Worm (Caenorhabditis elegans) whole organism, L1 larva: Measurements from ENCODE around the gene F49F1.5.
"Not testable (repeated sequence)": the region's sequence is repeated elsewhere in the genome, so short reads cannot be mapped to it uniquely, and the experiment has no call there.

ENCODE experiments used
- C04F5.9 ChIP-seq: sonication (generic microtip); optimal IDR thresholded peaks from 2 replicates; lab custom pipeline; 2016; ENCODE audit warnings: missing genetic modification characterization, missing compliant biosample characterization
- C34B4.2 ChIP-seq: sonication (generic microtip); optimal IDR thresholded peaks from 2 replicates; lab custom pipeline; 2017; ENCODE audit warnings: mild to moderate bottlenecking, missing genetic modification characterization, missing compliant biosample characterization
- aha-1 ChIP-seq: fragments of 150-350 bp; optimal IDR thresholded peaks from 2 replicates; lab custom pipeline; 2014; ENCODE audit warnings: missing biosample characterization, missing genetic modification characterization
- alr-1 ChIP-seq: fragments of 200-800 bp; sonication (Bioruptor generic); optimal IDR thresholded peaks from 2 replicates; lab custom pipeline; 2018; ENCODE audit warnings: borderline replicate concordance, mild to moderate bottlenecking, missing genetic modification characterization, missing compliant biosample characterization
- aly-2 ChIP-seq: fragments of 150-350 bp; optimal IDR thresholded peaks from 2 replicates; lab custom pipeline; 2014; ENCODE audit warnings: missing biosample characterization, missing genetic modification characterization
- blmp-1 ChIP-seq: fragments of 150-350 bp; optimal IDR thresholded peaks from 2 replicates; lab custom pipeline; 2014; ENCODE audit warnings: missing biosample characterization, missing genetic modification characterization
- ceh-63 ChIP-seq: fragments of 200-800 bp; sonication (Bioruptor generic); optimal IDR thresholded peaks from 2 replicates; lab custom pipeline; 2018; ENCODE audit warnings: mild to moderate bottlenecking, missing genetic modification characterization, missing compliant biosample characterization
- ceh-8 ChIP-seq: fragments of 200-800 bp; sonication (Bioruptor generic); optimal IDR thresholded peaks from 2 replicates; lab custom pipeline; 2018; ENCODE audit warnings: mild to moderate bottlenecking, missing genetic modification characterization, moderate library complexity, missing compliant biosample characterization
- ceh-88 ChIP-seq: fragments of 200-800 bp; sonication (Bioruptor generic); IDR thresholded peaks from 2 replicates; pipeline ENCODE4 v1.3.6; 2022; ENCODE audit warnings: missing genetic modification characterization, missing compliant biosample characterization
- dpl-1 ChIP-seq, 3 experiments: fragments of 150-350 bp in 2 of 3; sonication (generic microtip) in 1 of 3; optimal IDR thresholded peaks; 2 replicates each; lab custom pipeline; 2014 to 2017; ENCODE audit warnings: missing biosample characterization in 3 of 3, missing genetic modification characterization in 3 of 3, missing genetic modification reagents in 3 of 3
- egl-13 ChIP-seq: sonication (generic microtip); optimal IDR thresholded peaks from 2 replicates; lab custom pipeline; 2016; ENCODE audit warnings: missing genotype, missing genetic modification reagents, missing genetic modification characterization, missing compliant biosample characterization
- elt-2 ChIP-seq: sonication (generic microtip); optimal IDR thresholded peaks from 2 replicates; lab custom pipeline; 2016; ENCODE audit warnings: missing genetic modification characterization, mild to moderate bottlenecking, inconsistent platforms, missing compliant biosample characterization, missing genetic modification reagents
- fkh-10 ChIP-seq: sonication (generic microtip); optimal IDR thresholded peaks from 2 replicates; lab custom pipeline; 2017; ENCODE audit warnings: missing biosample characterization, missing genetic modification reagents, missing genetic modification characterization
- hlh-4 ChIP-seq: sonication (generic microtip); optimal IDR thresholded peaks from 2 replicates; lab custom pipeline; 2016; ENCODE audit warnings: mild to moderate bottlenecking, missing genetic modification characterization, missing compliant biosample characterization
- isw-1 ChIP-seq: fragments of 200-800 bp; sonication (Bioruptor generic); IDR thresholded peaks from 2 replicates; pipeline ENCODE4 v1.3.6; 2022; ENCODE audit warnings: missing genetic modification characterization, missing compliant biosample characterization
- lin-14 ChIP-seq: fragments of 200-800 bp; sonication (Bioruptor generic); optimal IDR thresholded peaks from 2 replicates; lab custom pipeline; 2018; ENCODE audit warnings: mild to moderate bottlenecking, missing genetic modification characterization, moderate library complexity, missing compliant biosample characterization
- lin-39 ChIP-seq: fragments of 150-350 bp; optimal IDR thresholded peaks from 2 replicates; lab custom pipeline; 2014; ENCODE audit warnings: missing biosample characterization, missing genetic modification reagents, missing genetic modification characterization
- lsy-2 ChIP-seq, 2 experiments: fragments of 150-350 bp; optimal IDR thresholded peaks; 2 replicates each; lab custom pipeline; 2014; ENCODE audit warnings: missing biosample characterization in 2 of 2, missing genetic modification characterization in 2 of 2
- mab-9 ChIP-seq: fragments of 200-800 bp; sonication (Bioruptor generic); IDR thresholded peaks from 2 replicates; pipeline ENCODE4 v1.3.6; 2022; ENCODE audit warnings: missing genetic modification reagents, missing genetic modification characterization, missing compliant biosample characterization
- mdl-1 ChIP-seq, 2 experiments: fragments of 150-350 bp; optimal IDR thresholded peaks; 2 replicates each; lab custom pipeline; 2014 to 2017; ENCODE audit warnings: missing biosample characterization in 2 of 2, missing genetic modification characterization in 2 of 2, inconsistent platforms in 1 of 2
- nhr-12 ChIP-seq: sonication (generic microtip); optimal IDR thresholded peaks from 2 replicates; lab custom pipeline; 2017; ENCODE audit warnings: missing biosample characterization, missing genetic modification characterization
- nhr-20 ChIP-seq: sonication (generic microtip); optimal IDR thresholded peaks from 2 replicates; lab custom pipeline; 2016; ENCODE audit warnings: mild to moderate bottlenecking, missing genetic modification characterization, missing compliant biosample characterization
- nhr-47 ChIP-seq: sonication (generic microtip); optimal IDR thresholded peaks from 2 replicates; lab custom pipeline; 2016; ENCODE audit warnings: mild to moderate bottlenecking, missing genetic modification characterization, moderate library complexity, missing compliant biosample characterization
- nhr-90 ChIP-seq: sonication (generic microtip); optimal IDR thresholded peaks from 2 replicates; lab custom pipeline; 2016; ENCODE audit warnings: mild to moderate bottlenecking, missing genetic modification characterization, missing compliant biosample characterization; ENCODE audit not compliant: poor library complexity
- pax-3 ChIP-seq: fragments of 200-800 bp; sonication (Bioruptor generic); optimal IDR thresholded peaks from 2 replicates; lab custom pipeline; 2018; ENCODE audit warnings: mild to moderate bottlenecking, missing genetic modification characterization, moderate library complexity, missing compliant biosample characterization
- pqm-1 ChIP-seq: sonication (generic microtip); optimal IDR thresholded peaks from 3 replicates; lab custom pipeline; 2017; ENCODE audit warnings: missing biosample characterization, missing genetic modification characterization
- rnt-1 ChIP-seq: sonication (generic microtip); optimal IDR thresholded peaks from 2 replicates; lab custom pipeline; 2016; ENCODE audit warnings: mild to moderate bottlenecking, missing genetic modification characterization, moderate library complexity, missing compliant biosample characterization
- skn-1 ChIP-seq: fragments of 150-350 bp; optimal IDR thresholded peaks from 2 replicates; lab custom pipeline; 2014; ENCODE audit warnings: missing biosample characterization, missing genetic modification characterization
- snpc-4 ChIP-seq: fragments of 150-350 bp; optimal IDR thresholded peaks from 2 replicates; lab custom pipeline; 2014; ENCODE audit warnings: missing biosample characterization, missing genetic modification characterization
- sox-4 ChIP-seq: sonication (generic microtip); optimal IDR thresholded peaks from 2 replicates; lab custom pipeline; 2016; ENCODE audit warnings: missing genetic modification characterization, missing compliant biosample characterization
- sptf-1 ChIP-seq: fragments of 150-350 bp; optimal IDR thresholded peaks from 2 replicates; lab custom pipeline; 2014; ENCODE audit warnings: missing biosample characterization, missing genetic modification characterization
- swsn-7 ChIP-seq: sonication (generic microtip); optimal IDR thresholded peaks from 2 replicates; lab custom pipeline; 2016; ENCODE audit warnings: missing genetic modification characterization, missing compliant biosample characterization
- tbx-2 ChIP-seq: sonication (generic microtip); optimal IDR thresholded peaks from 2 replicates; lab custom pipeline; 2016; ENCODE audit warnings: missing genetic modification characterization, missing compliant biosample characterization
- unc-130 ChIP-seq: fragments of 150-350 bp; optimal IDR thresholded peaks from 2 replicates; lab custom pipeline; 2017; ENCODE audit warnings: missing biosample characterization, missing genetic modification characterization, inconsistent platforms
- unc-62 ChIP-seq: fragments of 150-350 bp; optimal IDR thresholded peaks from 2 replicates; lab custom pipeline; 2014; ENCODE audit warnings: missing biosample characterization, missing genetic modification reagents, missing genetic modification characterization
- ztf-11 ChIP-seq, 2 experiments: sonication (generic microtip); optimal IDR thresholded peaks; 2 replicates each; lab custom pipeline; 2016 to 2017; ENCODE audit warnings: missing genetic modification characterization in 2 of 2, missing biosample characterization in 1 of 2, missing compliant biosample characterization in 1 of 2
- ztf-4 ChIP-seq: fragments of 150-350 bp; optimal IDR thresholded peaks from 2 replicates; lab custom pipeline; 2014; ENCODE audit warnings: missing biosample characterization, missing genetic modification characterization

The F49F1.5 gene

ce11 chrIV:4144784-4145183 lies 24.6 kb upstream of the F49F1.5 start, which contains the start of gene R07C12.3:
Gene R07C12.3, plus strand, starts transcription at chrIV:4145084.
- TF ChIP-seq nhr-47 (tag; lab: Kevin White, UChicago): no peak

ce11 chrIV:4142986-4143385 lies 22.8 kb upstream of the F49F1.5 start, which contains the start of gene F49F1.12:
Gene F49F1.12, minus strand, starts transcription at chrIV:4143086.
- TF ChIP-seq rnt-1 (tag; lab: Kevin White, UChicago); nhr-20 (tag; lab: Kevin White, UChicago); lsy-2 (tag; optimal IDR thresholded peaks at IDR 0.05; lab: Kevin White, UChicago): not testable (repeated sequence)

DNA sequence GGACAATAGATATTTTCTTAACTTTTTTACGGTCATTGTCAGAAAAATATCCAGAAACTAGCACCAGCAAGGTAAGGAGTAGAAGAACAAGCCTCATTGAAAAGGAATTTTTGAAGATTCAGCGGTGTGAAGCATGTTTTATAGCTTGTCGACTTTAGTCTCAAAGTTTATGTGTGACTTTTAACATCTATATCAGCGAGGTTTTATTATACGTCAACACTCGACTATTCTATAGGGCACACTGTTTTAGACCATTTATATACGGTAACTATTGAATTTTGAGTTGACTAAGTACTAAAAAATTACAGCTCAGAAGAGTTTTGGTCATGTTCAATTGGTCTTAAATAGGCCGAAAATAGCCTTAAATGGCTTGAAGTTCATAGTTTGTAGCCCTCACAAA lies 21.1 kb upstream of the F49F1.5 start, which contains the start of gene F49F1.11:
F49F1.11 (minus strand) TSS at position 101 of the 400 bp plus-strand sequence.
- TF ChIP-seq nhr-12 (tag; lab: Kevin White, UChicago) (no peak), C04F5.9 (tag; lab: Kevin White, UChicago) (no peak), C34B4.2 (no peak), snpc-4 (no peak), hlh-4 (tag; lab: Kevin White, UChicago) (no peak), aha-1 (tag; lab: Kevin White, UChicago) (no peak), lin-39 (tag; lab: Kevin White, UChicago) (no peak), ztf-4 (tag; lab: Kevin White, UChicago) (no peak), ztf-11 (tag; optimal IDR thresholded peaks at IDR 0.05; lab: Kevin White, UChicago) (no peak), mab-9 (no peak), nhr-90 (tag; lab: Kevin White, UChicago) (no peak), blmp-1 (tag; lab: Kevin White, UChicago) (no peak), fkh-10 (GFP tag; lab: Kevin White, UChicago) (no peak)

DNA sequence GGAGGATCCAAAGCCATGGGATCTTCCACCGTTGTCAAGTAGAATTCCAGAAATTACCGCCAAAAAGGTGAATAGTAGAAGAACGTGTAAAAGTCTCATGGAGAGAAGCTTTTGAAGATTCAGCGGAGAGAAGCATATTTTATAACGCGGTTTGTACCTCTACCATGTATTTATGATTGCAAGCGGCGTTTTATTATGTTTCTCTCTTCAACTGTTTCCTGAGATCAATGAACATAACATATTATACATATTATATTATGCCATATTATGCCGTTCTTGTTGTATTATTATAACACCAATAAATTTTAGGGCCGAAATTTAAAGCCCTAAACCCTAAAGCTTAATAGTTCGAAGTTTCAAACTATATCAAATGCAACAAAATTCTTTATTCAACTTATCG lies 20.1 kb upstream of the F49F1.5 start, which contains the start of gene F49F1.18:
F49F1.18 (minus strand) TSS at position 101 of the 400 bp plus-strand sequence.
- TF ChIP-seq lin-14 (GFP tag; lab: Kevin White, UChicago): no peak
- TF ChIP-seq nhr-90 (tag; lab: Kevin White, UChicago): no peak

ce11 chrIV:4139022-4139421 lies 18.8 kb upstream of the F49F1.5 start, which contains the start of gene F49F1.10:
Gene F49F1.10, minus strand, starts transcription at chrIV:4139122.
- TF ChIP-seq aly-2 (tag; lab: Kevin White, UChicago): no peak
- no peak for TF ChIP-seq alr-1 (tag; lab: Kevin White, UChicago)
- TF ChIP-seq pqm-1 (tag; lab: Kevin White, UChicago): no peak
- no peak for TF ChIP-seq fkh-10 (GFP tag; lab: Kevin White, UChicago)
- TF ChIP-seq unc-130 (tag; lab: Kevin White, UChicago): no peak

DNA sequence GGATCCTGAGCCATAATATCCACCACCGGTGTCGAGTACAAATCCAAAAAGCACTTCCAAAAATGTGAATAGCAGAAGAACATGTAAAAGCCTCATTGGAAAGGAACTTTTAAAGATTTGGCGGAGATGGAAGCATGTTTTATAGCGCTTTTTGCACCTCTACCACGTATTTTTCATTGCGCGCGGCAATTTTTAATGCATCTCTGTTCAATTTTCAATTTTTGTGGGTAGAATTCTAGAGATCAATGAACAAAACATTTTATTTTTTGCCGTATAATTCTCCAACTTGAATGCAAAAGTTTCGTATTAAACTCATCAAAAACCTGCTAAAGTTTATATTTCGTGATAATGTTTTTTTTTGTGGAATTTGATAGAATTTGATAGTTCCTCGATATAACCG lies 17.3 kb upstream of the F49F1.5 start, which contains the start of gene F49F1.9:
F49F1.9 (minus strand) TSS at position 101 of the 400 bp plus-strand sequence.
- TF ChIP-seq ceh-63 (GFP tag; lab: Kevin White, UChicago) (no peak), hlh-4 (tag; lab: Kevin White, UChicago) (no peak), skn-1 (tag; lab: Kevin White, UChicago) (no peak), egl-13 (tag; lab: Kevin White, UChicago) (no peak), snpc-4 (no peak), sptf-1 (tag; lab: Kevin White, UChicago) (no peak)

DNA sequence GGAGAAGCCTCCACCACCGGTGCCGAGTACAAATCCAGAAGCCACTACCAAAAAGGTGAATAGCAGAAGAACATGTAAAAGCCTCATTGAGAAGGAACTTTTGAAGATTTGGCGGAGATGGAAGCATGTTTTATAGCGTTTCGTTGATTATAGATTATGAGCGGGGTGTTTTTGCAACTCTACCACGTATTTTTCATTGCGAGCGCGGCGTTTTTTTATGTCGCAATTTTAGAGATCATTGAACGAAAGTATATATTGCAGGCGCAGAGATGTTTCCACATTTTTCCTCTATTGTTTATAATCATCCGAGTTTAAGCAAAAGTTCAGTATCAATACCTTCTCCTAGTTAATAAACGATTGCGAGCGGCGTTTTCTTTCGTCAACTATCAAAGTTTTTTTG lies 15.5 kb upstream of the F49F1.5 start, which contains the start of gene F49F1.17:
F49F1.17 (minus strand) TSS at position 101 of the 400 bp plus-strand sequence.
- TF ChIP-seq tbx-2 (tag; lab: Kevin White, UChicago): no peak
- TF ChIP-seq elt-2 (tag; lab: Kevin White, UChicago): no peak
- no peak for TF ChIP-seq sptf-1 (tag; lab: Kevin White, UChicago)
- no peak for TF ChIP-seq C34B4.2
- TF ChIP-seq swsn-7 (tag; lab: Kevin White, UChicago): no peak
- no peak for TF ChIP-seq ztf-11 (tag; optimal IDR thresholded peaks at IDR 0.05; lab: Kevin White, UChicago)
- no peak for TF ChIP-seq unc-62 (GFP tag; lab: Kevin White, UChicago)
- TF ChIP-seq ceh-8 (GFP tag; lab: Kevin White, UChicago): no peak
- no peak for TF ChIP-seq mdl-1 (tag; optimal IDR thresholded peaks at IDR 0.05; lab: Kevin White, UChicago)
- TF ChIP-seq sox-4 (tag; lab: Kevin White, UChicago): no peak
- no peak for TF ChIP-seq dpl-1 (GFP tag; optimal IDR thresholded peaks at IDR 0.05; lab: Kevin White, UChicago)
- no peak for TF ChIP-seq pax-3 (tag; lab: Kevin White, UChicago)
- no peak for TF ChIP-seq nhr-47 (tag; lab: Kevin White, UChicago)
- no peak for TF ChIP-seq ceh-88 (GFP tag; lab: Robert Waterston, UW)
- TF ChIP-seq mab-9: no peak
- TF ChIP-seq aly-2 (tag; lab: Kevin White, UChicago): no peak
- no peak for TF ChIP-seq isw-1 (GFP tag; lab: Robert Waterston, UW)
